Worm (Caenorhabditis elegans) whole organism, L4 larva: ENCODE results near the gene his-38.

Source experiments
- D1046.2 ChIP-seq: fragments of 200-800 bp; sonication (Bioruptor generic); IDR thresholded peaks from 2 replicates; pipeline ENCODE4 v1.3.6; 2022; ENCODE audit warnings: missing genetic modification characterization, missing compliant biosample characterization
- F10B5.3 ChIP-seq: sonication (generic microtip); optimal IDR thresholded peaks from 2 replicates; lab custom pipeline; 2016; ENCODE audit warnings: mild to moderate bottlenecking, missing genetic modification characterization, missing compliant biosample characterization
- F26F4.8 ChIP-seq: fragments of 200-800 bp; sonication (Bioruptor generic); conservative IDR thresholded peaks from 2 replicates; pipeline ENCODE4 v1.3.6; 2022; ENCODE audit warnings: missing genetic modification characterization, missing compliant biosample characterization
- F49E8.2 ChIP-seq: sonication (generic microtip); optimal IDR thresholded peaks from 2 replicates; lab custom pipeline; 2016; ENCODE audit warnings: missing compliant biosample characterization, mild to moderate bottlenecking, missing genetic modification characterization, borderline replicate concordance
- Y105C5A.15 ChIP-seq: fragments of 200-800 bp; sonication (Bioruptor generic); IDR thresholded peaks from 2 replicates; pipeline ENCODE4 v1.3.6; 2022; ENCODE audit warnings: missing genetic modification characterization, missing compliant biosample characterization
- Y5F2A.4 ChIP-seq: fragments of 200-800 bp; sonication (Bioruptor generic); optimal IDR thresholded peaks from 2 replicates; lab custom pipeline; 2018; ENCODE audit warnings: mild to moderate bottlenecking, missing genetic modification characterization, missing compliant biosample characterization
- Y75B8A.6 ChIP-seq: fragments of 200-800 bp; sonication (Bioruptor generic); IDR thresholded peaks from 2 replicates; pipeline ENCODE4 v1.3.6; 2022; ENCODE audit warnings: missing genetic modification reagents, missing genetic modification characterization, missing compliant biosample characterization
- ZK337.2 ChIP-seq: fragments of 200-800 bp; sonication (Bioruptor generic); IDR thresholded peaks from 2 replicates; pipeline ENCODE4 v1.3.6; 2022; ENCODE audit warnings: missing genetic modification reagents, missing genetic modification characterization, missing compliant biosample characterization
- ZK546.5 ChIP-seq, 2 experiments: sonication (generic microtip); optimal IDR thresholded peaks; 2 replicates each; lab custom pipeline; 2017; ENCODE audit warnings: missing biosample characterization in 2 of 2, missing genetic modification characterization in 2 of 2
- aha-1 ChIP-seq: fragments of 150-350 bp; peaks from one replicate; lab custom pipeline; 2014; ENCODE audit warnings: missing biosample characterization, missing genetic modification characterization
- aly-2 ChIP-seq: sonication (generic microtip); optimal IDR thresholded peaks from 2 replicates; lab custom pipeline; 2018; ENCODE audit warnings: missing biosample characterization, missing genetic modification characterization
- attf-4 ChIP-seq: sonication (generic microtip); optimal IDR thresholded peaks from 3 replicates; lab custom pipeline; 2017; ENCODE audit warnings: missing biosample characterization, missing genetic modification characterization
- ceh-20 ChIP-seq: fragments of 200-800 bp; sonication (Bioruptor generic); IDR thresholded peaks from 2 replicates; pipeline ENCODE4 v1.3.6; 2022; ENCODE audit warnings: missing genetic modification reagents, missing genetic modification characterization, missing compliant biosample characterization
- ceh-62 ChIP-seq: sonication (generic microtip); optimal IDR thresholded peaks from 2 replicates; lab custom pipeline; 2017; ENCODE audit warnings: missing biosample characterization, missing genetic modification characterization
- cey-2 ChIP-seq: sonication (generic microtip); optimal IDR thresholded peaks from 3 replicates; lab custom pipeline; 2017; ENCODE audit warnings: missing genetic modification characterization, mild to moderate bottlenecking, missing compliant biosample characterization, antibody characterized with exemption, borderline replicate concordance; ENCODE audit not compliant: insufficient read depth
- ctbp-1 ChIP-seq: fragments of 200-800 bp; sonication (Bioruptor generic); IDR thresholded peaks from 2 replicates; pipeline ENCODE4 v1.3.6; 2022; ENCODE audit warnings: missing genetic modification reagents, missing genetic modification characterization, missing compliant biosample characterization
- daf-12 ChIP-seq: fragments of 150-350 bp; optimal IDR thresholded peaks from 2 replicates; lab custom pipeline; 2014; ENCODE audit warnings: missing biosample characterization, missing genetic modification reagents, missing genetic modification characterization
- daf-16 ChIP-seq, 3 experiments: sonication (generic microtip); optimal IDR thresholded peaks; 2 replicates each; lab custom pipeline; 2016 to 2017; ENCODE audit warnings: missing genetic modification characterization in 3 of 3, missing genetic modification reagents in 3 of 3, mild to moderate bottlenecking in 2 of 3, missing compliant biosample characterization in 2 of 3, missing biosample characterization in 1 of 3, moderate library complexity in 1 of 3
- daf-19 ChIP-seq: fragments of 200-800 bp; sonication (Bioruptor generic); conservative IDR thresholded peaks from 2 replicates; pipeline ENCODE4 v1.3.6; 2022; ENCODE audit warnings: missing genetic modification characterization, missing compliant biosample characterization
- daf-8 ChIP-seq: fragments of 200-800 bp; sonication (Bioruptor generic); IDR thresholded peaks from 2 replicates; pipeline ENCODE4 v1.3.6; 2022; ENCODE audit warnings: missing genetic modification characterization, missing compliant biosample characterization
- dmd-6 ChIP-seq: fragments of 200-800 bp; sonication (Bioruptor generic); IDR thresholded peaks from 2 replicates; pipeline ENCODE4 v1.3.6; 2022; ENCODE audit warnings: missing genetic modification reagents, missing genetic modification characterization, missing compliant biosample characterization
- dmd-8 ChIP-seq: fragments of 200-800 bp; sonication (Bioruptor generic); IDR thresholded peaks from 2 replicates; pipeline ENCODE4 v1.3.6; 2022; ENCODE audit warnings: missing genetic modification characterization, missing compliant biosample characterization
- dmd-9 ChIP-seq: fragments of 200-800 bp; sonication (Bioruptor generic); IDR thresholded peaks from 2 replicates; pipeline ENCODE4 v1.3.6; 2022; ENCODE audit warnings: missing genetic modification reagents, missing genetic modification characterization, missing compliant biosample characterization
- dpl-1 ChIP-seq: fragments of 150-350 bp; optimal IDR thresholded peaks from 2 replicates; lab custom pipeline; 2014; ENCODE audit warnings: missing biosample characterization, missing genetic modification reagents, missing genetic modification characterization
- dve-1 ChIP-seq: sonication (generic microtip); optimal IDR thresholded peaks from 2 replicates; lab custom pipeline; 2017; ENCODE audit warnings: antibody characterized with exemption, mild to moderate bottlenecking, missing genetic modification characterization, missing compliant biosample characterization; ENCODE audit not compliant: insufficient read depth
- hif-1 ChIP-seq, 2 experiments: sonication (generic microtip); optimal IDR thresholded peaks; 2 replicates each; lab custom pipeline; 2016 to 2017; ENCODE audit warnings: missing compliant biosample characterization in 2 of 2, missing genetic modification characterization in 2 of 2, missing genetic modification reagents in 2 of 2, missing genotype in 2 of 2, mild to moderate bottlenecking in 1 of 2
- lin-39 ChIP-seq: fragments of 150-350 bp; optimal IDR thresholded peaks from 2 replicates; lab custom pipeline; 2014; ENCODE audit warnings: missing biosample characterization, missing genetic modification reagents, missing genetic modification characterization
- madf-9 ChIP-seq: fragments of 200-800 bp; sonication (Bioruptor generic); conservative IDR thresholded peaks from 2 replicates; pipeline ENCODE4 v1.3.6; 2022; ENCODE audit warnings: missing genetic modification reagents, missing genetic modification characterization, missing compliant biosample characterization
- mdl-1 ChIP-seq, 2 experiments: fragments of 150-350 bp in 1 of 2; sonication (generic microtip) in 1 of 2; optimal IDR thresholded peaks; 2 replicates each; lab custom pipeline; 2014 to 2017; ENCODE audit warnings: missing biosample characterization in 2 of 2, missing genetic modification characterization in 2 of 2
- mdt-29 ChIP-seq: fragments of 200-800 bp; sonication (Bioruptor generic); IDR thresholded peaks from 2 replicates; pipeline ENCODE4 v1.3.6; 2022; ENCODE audit warnings: missing genetic modification reagents, missing genetic modification characterization, missing compliant biosample characterization
- mep-1 ChIP-seq: fragments of 150-350 bp; sonication (generic microtip); optimal IDR thresholded peaks from 3 replicates; lab custom pipeline; 2014; ENCODE audit warnings: missing biosample characterization, missing genetic modification characterization
- mes-2 ChIP-seq: sonication (generic microtip); optimal IDR thresholded peaks from 2 replicates; lab custom pipeline; 2016; ENCODE audit warnings: missing genotype, mild to moderate bottlenecking, missing genetic modification characterization, missing compliant biosample characterization; ENCODE audit not compliant: poor library complexity, severe bottlenecking
- mxl-2 ChIP-seq: fragments of 200-800 bp; sonication (Bioruptor generic); conservative IDR thresholded peaks from 2 replicates; pipeline ENCODE4 v1.3.6; 2022; ENCODE audit warnings: missing genetic modification reagents, missing genetic modification characterization, missing compliant biosample characterization
- nhr-10 ChIP-seq: fragments of 150-350 bp; optimal IDR thresholded peaks from 2 replicates; lab custom pipeline; 2014; ENCODE audit warnings: missing biosample characterization, missing genetic modification characterization
- nhr-76 ChIP-seq: fragments of 150-350 bp; optimal IDR thresholded peaks from 2 replicates; lab custom pipeline; 2014; ENCODE audit warnings: missing biosample characterization, missing genetic modification characterization
- nhr-77 ChIP-seq: fragments of 150-350 bp; optimal IDR thresholded peaks from 2 replicates; lab custom pipeline; 2014; ENCODE audit warnings: missing biosample characterization, missing genetic modification characterization
- pha-4 ChIP-seq, 2 experiments: fragments of 150-350 bp in 1 of 2; fragments of 200-800 bp in 1 of 2; sonication (Bioruptor generic) in 1 of 2; IDR thresholded peaks in 1 of 2; optimal IDR thresholded peaks in 1 of 2; 2 replicates each; pipeline versions ENCODE4 v1.3.6 to Lab custom; 2014 to 2022; ENCODE audit warnings: missing genetic modification characterization in 2 of 2, missing genetic modification reagents in 2 of 2, missing biosample characterization in 1 of 2, missing compliant biosample characterization in 1 of 2
- pqm-1 ChIP-seq: sonication (generic microtip); optimal IDR thresholded peaks from 2 replicates; lab custom pipeline; 2017; ENCODE audit warnings: missing biosample characterization, missing genetic modification characterization
- rbr-2 ChIP-seq: sonication (generic microtip); optimal IDR thresholded peaks from 2 replicates; lab custom pipeline; 2016; ENCODE audit warnings: missing genotype, missing genetic modification characterization, missing compliant biosample characterization
- skn-1 ChIP-seq: fragments of 150-350 bp; optimal IDR thresholded peaks from 2 replicates; lab custom pipeline; 2014; ENCODE audit warnings: missing biosample characterization, missing genetic modification characterization
- snpc-1.2 ChIP-seq: fragments of 200-800 bp; sonication (Bioruptor generic); IDR thresholded peaks from 2 replicates; pipeline ENCODE4 v1.3.6; 2022; ENCODE audit warnings: missing genetic modification reagents, missing genetic modification characterization, missing compliant biosample characterization
- spr-1 ChIP-seq: sonication (generic microtip); optimal IDR thresholded peaks from 2 replicates; lab custom pipeline; 2016; ENCODE audit warnings: mild to moderate bottlenecking, missing genetic modification characterization, missing compliant biosample characterization
- spr-3 ChIP-seq: fragments of 200-800 bp; sonication (Bioruptor generic); optimal IDR thresholded peaks from 2 replicates; lab custom pipeline; 2018; ENCODE audit warnings: mild to moderate bottlenecking, missing genetic modification characterization, missing compliant biosample characterization
- unc-39 ChIP-seq: sonication (generic microtip); optimal IDR thresholded peaks from 2 replicates; lab custom pipeline; 2017; ENCODE audit warnings: missing biosample characterization, missing genetic modification characterization
- unc-62 ChIP-seq, 3 experiments: fragments of 150-350 bp in 1 of 3; sonication (generic microtip); optimal IDR thresholded peaks in 2 of 3; peaks in 1 of 3; 1 replicate in 1 of 3; 2 replicates in 2 of 3; lab custom pipeline; 2014 to 2017; ENCODE audit warnings: missing biosample characterization in 3 of 3, missing genetic modification characterization in 3 of 3, missing genetic modification reagents in 3 of 3, missing genotype in 1 of 3
- vab-7 ChIP-seq: fragments of 200-800 bp; sonication (Bioruptor generic); IDR thresholded peaks from 2 replicates; pipeline ENCODE4 v1.3.6; 2022; ENCODE audit warnings: missing genetic modification reagents, missing genetic modification characterization, missing compliant biosample characterization
- ztf-7 ChIP-seq: fragments of 150-350 bp; optimal IDR thresholded peaks from 2 replicates; lab custom pipeline; 2014; ENCODE audit warnings: missing biosample characterization, missing genetic modification characterization

Gene his-38

ce11 chrX:7306434-7306833 lies 3.2 kb downstream of the his-38 start (continued):
- TF ChIP-seq nhr-77 (no peak), mxl-2 (no peak), aha-1 (tag; lab: Kevin White, UChicago) (peak; percentile 60), daf-19 (GFP tag; lab: Robert Waterston, UW) (no peak), spr-3 (GFP tag; lab: Kevin White, UChicago) (no peak), unc-62 (GFP tag; optimal IDR thresholded peaks at IDR 0.05 in 1 of 2; lab: Kevin White, UChicago) (peak in 1 of 2 experiments; percentile 82), unc-62 (tag; optimal IDR thresholded peaks at IDR 0.05; lab: Kevin White, UChicago) (no peak), cey-2 (tag; lab: Kevin White, UChicago) (no peak), ceh-20 (GFP tag; lab: Robert Waterston, UW) (0 out of 2 replicates have a peak, but pooled peaks have one; percentile 50), D1046.2 (no peak), dmd-6 (peak; percentile 72), hif-1 (tag; optimal IDR thresholded peaks at IDR 0.05; lab: Kevin White, UChicago) (peak in 1 of 2 experiments; percentile 20), dve-1 (peak; percentile 80), pha-4 (GFP tag; IDR thresholded peaks at IDR 0.05; lab: Robert Waterston, UW) (no peak), pha-4 (tag; optimal IDR thresholded peaks at IDR 0.05; lab: Kevin White, UChicago) (peak; percentile 17), rbr-2 (tag; lab: Kevin White, UChicago) (peak; percentile 49), daf-16 (GFP tag; optimal IDR thresholded peaks at IDR 0.05; lab: Kevin White, UChicago) (peak in 1 of 2 experiments; percentile 49), daf-16 (tag; optimal IDR thresholded peaks at IDR 0.05; lab: Kevin White, UChicago) (peak; percentile 64)

ce11 chrX:7305520-7306186 lies 4.0 kb downstream of the his-38 start, which contains the start of gene sur-5:
sur-5 (minus strand) TSS chrX:7305570.
- peak; percentile 81 for TF ChIP-seq pqm-1 (tag; lab: Kevin White, UChicago)
- no peak for TF ChIP-seq skn-1
- no peak for TF ChIP-seq cey-2 (tag; lab: Kevin White, UChicago)
- TF ChIP-seq daf-12 (tag; lab: Kevin White, UChicago), result no peak
- TF ChIP-seq Y5F2A.4 (GFP tag; lab: Kevin White, UChicago), result no peak
- TF ChIP-seq dve-1, result peak; percentile 74
- no peak for TF ChIP-seq lin-39
- TF ChIP-seq ztf-7 (tag; lab: Kevin White, UChicago), result no peak
- TF ChIP-seq daf-8, result no peak
- no peak for TF ChIP-seq ZK546.5 (tag; optimal IDR thresholded peaks at IDR 0.05; lab: Kevin White, UChicago)
- TF ChIP-seq attf-4, result no peak
- TF ChIP-seq unc-62 (GFP tag; optimal IDR thresholded peaks at IDR 0.05 in 1 of 2; lab: Kevin White, UChicago), result no peak
- TF ChIP-seq unc-62 (tag; optimal IDR thresholded peaks at IDR 0.05; lab: Kevin White, UChicago), result no peak
- TF ChIP-seq madf-9 (GFP tag; lab: Robert Waterston, UW), result no peak
- TF ChIP-seq F26F4.8 (GFP tag; lab: Robert Waterston, UW), result no peak
- TF ChIP-seq aly-2 (tag; lab: Kevin White, UChicago), result no peak
- no peak for TF ChIP-seq ZK337.2 (GFP tag; lab: Robert Waterston, UW)
- no peak for TF ChIP-seq mes-2 (tag; lab: Kevin White, UChicago)
- peak in 1 of 2 experiments; percentile 59 for TF ChIP-seq mdl-1 (tag; optimal IDR thresholded peaks at IDR 0.05; lab: Kevin White, UChicago)
- no peak for TF ChIP-seq Y75B8A.6 (GFP tag; lab: Robert Waterston, UW)
- TF ChIP-seq unc-39 (tag; lab: Kevin White, UChicago), result no peak
- TF ChIP-seq dpl-1 (GFP tag; lab: Kevin White, UChicago), result no peak
- TF ChIP-seq F49E8.2, result no peak
- 0 out of 2 replicates have a peak, but pooled peaks have one; percentile 23 for TF ChIP-seq mdt-29
- peak; percentile 61 for TF ChIP-seq dmd-6
- no peak for TF ChIP-seq ctbp-1 (GFP tag; lab: Robert Waterston, UW)
- no peak for TF ChIP-seq F10B5.3 (tag; lab: Kevin White, UChicago)
- TF ChIP-seq dmd-9 (GFP tag; lab: Robert Waterston, UW), result no peak
- TF ChIP-seq dmd-8 (GFP tag; lab: Robert Waterston, UW), result no peak
- no peak for TF ChIP-seq vab-7 (GFP tag; lab: Robert Waterston, UW)
- no peak for TF ChIP-seq Y105C5A.15 (GFP tag; lab: Robert Waterston, UW)
- no peak for TF ChIP-seq spr-1 (tag; lab: Kevin White, UChicago)
- no peak for TF ChIP-seq nhr-10 (tag; lab: Kevin White, UChicago)
- no peak for TF ChIP-seq ceh-62 (tag; lab: Kevin White, UChicago)
- no peak for TF ChIP-seq nhr-76 (tag; lab: Kevin White, UChicago)
- no peak for TF ChIP-seq snpc-1.2 (GFP tag; lab: Robert Waterston, UW)
- peak; percentile 30 for TF ChIP-seq mep-1
